Worm (Caenorhabditis elegans) whole organism, L4 larva: Measurements from ENCODE around the gene acr-2.

Source experiments
- R02D3.7 ChIP-seq: fragments of 150-350 bp; sonication (generic microtip); optimal IDR thresholded peaks from 3 replicates; lab custom pipeline; 2014; ENCODE audit warnings: missing biosample characterization, missing genetic modification characterization
- Y5F2A.4 ChIP-seq: fragments of 200-800 bp; sonication (Bioruptor generic); optimal IDR thresholded peaks from 2 replicates; lab custom pipeline; 2018; ENCODE audit warnings: mild to moderate bottlenecking, missing genetic modification characterization, missing compliant biosample characterization
- ZK337.2 ChIP-seq: fragments of 200-800 bp; sonication (Bioruptor generic); IDR thresholded peaks from 2 replicates; pipeline ENCODE4 v1.3.6; 2022; ENCODE audit warnings: missing genetic modification reagents, missing genetic modification characterization, missing compliant biosample characterization
- aha-1 ChIP-seq: fragments of 150-350 bp; peaks from one replicate; lab custom pipeline; 2014; ENCODE audit warnings: missing biosample characterization, missing genetic modification characterization
- ceh-32 ChIP-seq: sonication (generic microtip); optimal IDR thresholded peaks from 2 replicates; lab custom pipeline; 2016; ENCODE audit warnings: mild to moderate bottlenecking, missing genetic modification characterization, missing compliant biosample characterization; ENCODE audit not compliant: poor library complexity
- ceh-62 ChIP-seq: sonication (generic microtip); optimal IDR thresholded peaks from 2 replicates; lab custom pipeline; 2017; ENCODE audit warnings: missing biosample characterization, missing genetic modification characterization
- cey-2 ChIP-seq: sonication (generic microtip); optimal IDR thresholded peaks from 3 replicates; lab custom pipeline; 2017; ENCODE audit warnings: missing genetic modification characterization, mild to moderate bottlenecking, missing compliant biosample characterization, antibody characterized with exemption, borderline replicate concordance; ENCODE audit not compliant: insufficient read depth
- daf-16 ChIP-seq, 3 experiments: sonication (generic microtip); optimal IDR thresholded peaks; 2 replicates each; lab custom pipeline; 2016 to 2017; ENCODE audit warnings: missing genetic modification characterization in 3 of 3, missing genetic modification reagents in 3 of 3, mild to moderate bottlenecking in 2 of 3, missing compliant biosample characterization in 2 of 3, missing biosample characterization in 1 of 3, moderate library complexity in 1 of 3
- dmd-6 ChIP-seq: fragments of 200-800 bp; sonication (Bioruptor generic); IDR thresholded peaks from 2 replicates; pipeline ENCODE4 v1.3.6; 2022; ENCODE audit warnings: missing genetic modification reagents, missing genetic modification characterization, missing compliant biosample characterization
- dve-1 ChIP-seq: sonication (generic microtip); optimal IDR thresholded peaks from 2 replicates; lab custom pipeline; 2017; ENCODE audit warnings: antibody characterized with exemption, mild to moderate bottlenecking, missing genetic modification characterization, missing compliant biosample characterization; ENCODE audit not compliant: insufficient read depth
- fkh-10 ChIP-seq: fragments of 150-350 bp; optimal IDR thresholded peaks from 2 replicates; lab custom pipeline; 2014; ENCODE audit warnings: missing biosample characterization, missing genetic modification reagents, missing genetic modification characterization
- hlh-11 ChIP-seq: fragments of 200-800 bp; sonication (Bioruptor generic); optimal IDR thresholded peaks from 2 replicates; lab custom pipeline; 2018; ENCODE audit warnings: mild to moderate bottlenecking, missing genetic modification characterization, missing compliant biosample characterization
- hlh-30 ChIP-seq: sonication (generic microtip); optimal IDR thresholded peaks from 2 replicates; lab custom pipeline; 2017; ENCODE audit warnings: antibody characterized with exemption, mild to moderate bottlenecking, missing genetic modification characterization, missing compliant biosample characterization; ENCODE audit not compliant: insufficient read depth
- jun-1 ChIP-seq: fragments of 150-350 bp; optimal IDR thresholded peaks from 2 replicates; lab custom pipeline; 2014; ENCODE audit warnings: missing biosample characterization, missing genetic modification reagents, missing genetic modification characterization
- lin-13 ChIP-seq: fragments of 150-350 bp; optimal IDR thresholded peaks from 2 replicates; lab custom pipeline; 2014; ENCODE audit warnings: missing biosample characterization, missing genetic modification reagents, missing genetic modification characterization
- mdt-29 ChIP-seq: fragments of 200-800 bp; sonication (Bioruptor generic); IDR thresholded peaks from 2 replicates; pipeline ENCODE4 v1.3.6; 2022; ENCODE audit warnings: missing genetic modification reagents, missing genetic modification characterization, missing compliant biosample characterization
- mes-2 ChIP-seq: sonication (generic microtip); optimal IDR thresholded peaks from 2 replicates; lab custom pipeline; 2016; ENCODE audit warnings: missing genotype, mild to moderate bottlenecking, missing genetic modification characterization, missing compliant biosample characterization; ENCODE audit not compliant: poor library complexity, severe bottlenecking
- nhr-111 ChIP-seq: fragments of 200-800 bp; sonication (Bioruptor generic); optimal IDR thresholded peaks from 2 replicates; lab custom pipeline; 2018; ENCODE audit warnings: mild to moderate bottlenecking, missing genetic modification characterization, missing compliant biosample characterization
- nhr-28 ChIP-seq: fragments of 150-350 bp; optimal IDR thresholded peaks from 2 replicates; lab custom pipeline; 2014; ENCODE audit warnings: missing biosample characterization, missing genetic modification characterization
- nhr-41 ChIP-seq: fragments of 200-800 bp; sonication (Bioruptor generic); IDR thresholded peaks from 2 replicates; pipeline ENCODE4 v1.3.6; 2022; ENCODE audit warnings: missing genetic modification reagents, missing genetic modification characterization, missing compliant biosample characterization
- nhr-48 ChIP-seq: sonication (generic microtip); optimal IDR thresholded peaks from 2 replicates; lab custom pipeline; 2016; ENCODE audit warnings: mild to moderate bottlenecking, missing genetic modification characterization, missing compliant biosample characterization
- php-3 ChIP-seq: fragments of 200-800 bp; sonication (Bioruptor generic); IDR thresholded peaks from 2 replicates; pipeline ENCODE4 v1.3.6; 2022; ENCODE audit warnings: missing genetic modification reagents, missing genetic modification characterization, missing compliant biosample characterization
- pqm-1 ChIP-seq: sonication (generic microtip); optimal IDR thresholded peaks from 2 replicates; lab custom pipeline; 2017; ENCODE audit warnings: missing biosample characterization, missing genetic modification characterization
- snpc-4 ChIP-seq: fragments of 150-350 bp; optimal IDR thresholded peaks from 2 replicates; lab custom pipeline; 2014; ENCODE audit warnings: missing biosample characterization, missing genetic modification characterization
- tra-1 ChIP-seq: fragments of 200-800 bp; sonication (Bioruptor generic); IDR thresholded peaks from 2 replicates; pipeline ENCODE4 v1.3.6; 2022; ENCODE audit warnings: missing genetic modification reagents, missing genetic modification characterization, missing compliant biosample characterization
- unc-130 ChIP-seq: sonication (generic microtip); optimal IDR thresholded peaks from 2 replicates; lab custom pipeline; 2016; ENCODE audit warnings: missing genetic modification reagents, missing genetic modification characterization, missing compliant biosample characterization
- unc-62 ChIP-seq, 3 experiments: fragments of 150-350 bp in 1 of 3; sonication (generic microtip); optimal IDR thresholded peaks in 2 of 3; peaks in 1 of 3; 1 replicate in 1 of 3; 2 replicates in 2 of 3; lab custom pipeline; 2014 to 2017; ENCODE audit warnings: missing biosample characterization in 3 of 3, missing genetic modification characterization in 3 of 3, missing genetic modification reagents in 3 of 3, missing genotype in 1 of 3
- zag-1 ChIP-seq: fragments of 150-350 bp; optimal IDR thresholded peaks from 2 replicates; lab custom pipeline; 2014; ENCODE audit warnings: missing biosample characterization, missing genetic modification characterization

The acr-2 gene

ce11 chrX:6672519-6672918 is 29.8 kb upstream of the acr-2 start, which contains the start of gene col-172 (continued):
- TF ChIP-seq jun-1 (tag; lab: Kevin White, UChicago) (no peak), nhr-48 (tag; lab: Kevin White, UChicago) (no peak), cey-2 (no peak), lin-13 (GFP tag; lab: Kevin White, UChicago) (no peak)

DNA sequence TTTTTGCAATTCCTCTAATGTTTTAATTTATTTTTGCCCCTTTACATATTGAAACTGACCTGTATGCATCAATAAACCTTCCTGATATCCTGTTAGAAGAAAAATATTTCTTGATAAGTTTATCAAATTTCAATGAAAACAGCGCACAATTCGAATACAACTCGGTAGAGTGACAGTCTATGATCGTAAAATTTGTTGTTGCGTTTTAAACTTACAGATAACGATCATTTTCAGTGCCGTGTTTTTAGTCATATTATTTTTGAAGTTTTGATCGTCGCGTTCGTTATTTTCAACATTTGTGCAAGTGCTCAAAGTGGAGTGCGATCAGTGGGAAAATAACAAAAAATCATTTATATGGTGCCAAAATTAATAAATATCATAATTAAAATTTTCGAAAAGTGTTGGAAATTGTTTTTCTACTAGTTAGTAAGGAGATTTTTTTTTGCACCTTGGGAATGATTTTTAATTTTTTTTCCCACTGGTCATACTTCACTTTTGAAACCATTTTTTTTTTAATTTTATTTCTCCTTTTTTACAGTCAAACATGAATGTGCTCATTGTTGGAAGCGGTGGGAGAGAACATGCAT is 27.9 kb upstream of the acr-2 start, which contains the start of gene F38B6.4:
Gene F38B6.4 (plus strand): TSS at position 537 of the 587 bp plus-strand sequence.
- TF ChIP-seq nhr-111 (GFP tag; lab: Kevin White, UChicago) = no peak
- peak; percentile 54; the same call in 1 of the 2 replicates for TF ChIP-seq php-3 (GFP tag; lab: Robert Waterston, UW)
- TF ChIP-seq daf-16 (GFP tag; optimal IDR thresholded peaks at IDR 0.05; lab: Kevin White, UChicago) = no peak
- TF ChIP-seq daf-16 (tag; optimal IDR thresholded peaks at IDR 0.05; lab: Kevin White, UChicago) = peak; percentile 98
- no peak for TF ChIP-seq snpc-4 (tag; lab: Kevin White, UChicago)
- peak; percentile 48 for TF ChIP-seq pqm-1 (tag; lab: Kevin White, UChicago)
- TF ChIP-seq hlh-11 (tag; lab: Kevin White, UChicago) = peak; percentile 45
- TF ChIP-seq ZK337.2 = no peak
- peak; percentile 58 for TF ChIP-seq dmd-6 (GFP tag; lab: Robert Waterston, UW)
- peak; percentile 81 for TF ChIP-seq dve-1 (tag; lab: Kevin White, UChicago)
- TF ChIP-seq mes-2 (tag; lab: Kevin White, UChicago) = no peak
- TF ChIP-seq nhr-28 = peak; percentile 75
- no peak for TF ChIP-seq unc-130 (GFP tag; lab: Kevin White, UChicago)
- no peak for TF ChIP-seq hlh-30 (tag; lab: Kevin White, UChicago)
- TF ChIP-seq R02D3.7 (tag; lab: Kevin White, UChicago) = no peak
- no peak for TF ChIP-seq fkh-10
- TF ChIP-seq zag-1 (tag; lab: Kevin White, UChicago) = no peak
- TF ChIP-seq Y5F2A.4 = no peak

ce11 chrX:6682683-6683082 is 19.7 kb upstream of the acr-2 start, which contains the start of gene F38B6.8:
TSS of gene F38B6.8 (minus strand) at chrX:6682783.
- TF ChIP-seq ceh-32 (no peak), tra-1 (GFP tag; lab: Robert Waterston, UW) (no peak), unc-62 (GFP tag; optimal IDR thresholded peaks at IDR 0.05 in 1 of 2; lab: Kevin White, UChicago) (peak in 1 of 2 experiments; percentile 13), unc-62 (tag; optimal IDR thresholded peaks at IDR 0.05; lab: Kevin White, UChicago) (no peak), R02D3.7 (tag; lab: Kevin White, UChicago) (no peak), pqm-1 (tag; lab: Kevin White, UChicago) (no peak)

- no peak for TF ChIP-seq mdt-29 (GFP tag; lab: Robert Waterston, UW)
- no peak for TF ChIP-seq nhr-41
- peak in 1 of 2 experiments; percentile 90 for TF ChIP-seq unc-62 (GFP tag; optimal IDR thresholded peaks at IDR 0.05 in 1 of 2; lab: Kevin White, UChicago)
- TF ChIP-seq unc-62 (tag; optimal IDR thresholded peaks at IDR 0.05; lab: Kevin White, UChicago) = no peak
Measured at ce11 chrX:6687345-6687744, 15.0 kb upstream of the acr-2 start.

DNA sequence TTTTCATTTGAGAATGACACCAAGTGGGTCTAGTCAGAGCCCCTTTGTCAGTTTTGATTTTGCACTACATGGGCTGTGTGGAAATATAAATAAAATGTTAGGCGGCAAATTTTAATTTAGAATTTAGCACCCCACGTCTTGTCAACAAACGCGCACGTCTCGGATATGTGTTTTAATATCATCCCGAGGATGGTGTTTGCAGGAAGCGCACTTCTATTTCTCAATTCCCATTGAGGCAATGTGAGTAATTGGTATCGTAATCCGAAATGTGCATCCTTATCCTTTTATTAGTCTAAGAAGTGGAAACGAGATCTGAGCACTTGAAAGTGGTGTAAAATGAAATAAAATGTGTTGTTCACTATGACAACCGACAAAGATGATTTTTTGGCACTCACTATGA is 14.6 kb upstream of the acr-2 start:
- no peak for TF ChIP-seq ceh-62 (tag; lab: Kevin White, UChicago)
- peak; percentile 66 for TF ChIP-seq aha-1 (tag; lab: Kevin White, UChicago)
- TF ChIP-seq, all 104 proteins: peak for 1
